Worm (Caenorhabditis elegans) whole organism, late embryonic: ENCODE data around the gene F52G3.1.

Source experiments
- C08G9.2 ChIP-seq: sonication (generic microtip); optimal IDR thresholded peaks from 2 replicates; lab custom pipeline; 2016; ENCODE audit warnings: mild to moderate bottlenecking, missing genetic modification characterization, moderate library complexity, missing compliant biosample characterization
- C38D4.7 ChIP-seq: fragments of 200-800 bp; sonication (Bioruptor generic); optimal IDR thresholded peaks from 2 replicates; lab custom pipeline; 2018; ENCODE audit warnings: mild to moderate bottlenecking, missing genetic modification characterization, moderate library complexity, missing compliant biosample characterization
- Y22D7AL.16 ChIP-seq: sonication (generic microtip); optimal IDR thresholded peaks from 2 replicates; lab custom pipeline; 2016; ENCODE audit warnings: missing genetic modification characterization, missing compliant biosample characterization
- ama-1 ChIP-seq: fragments of 150-350 bp; optimal IDR thresholded peaks from 2 replicates; lab custom pipeline; 2014
- dve-1 ChIP-seq: sonication (generic microtip); optimal IDR thresholded peaks from 2 replicates; lab custom pipeline; 2017; ENCODE audit warnings: antibody characterized with exemption, mild to moderate bottlenecking, missing genetic modification characterization, missing compliant biosample characterization
- fax-1 ChIP-seq: sonication (generic microtip); optimal IDR thresholded peaks from 2 replicates; lab custom pipeline; 2016; ENCODE audit warnings: missing genotype, missing genetic modification characterization, missing compliant biosample characterization
- fkh-10 ChIP-seq: fragments of 150-350 bp; optimal IDR thresholded peaks from 2 replicates; lab custom pipeline; 2014; ENCODE audit warnings: missing biosample characterization, missing genetic modification reagents, missing genetic modification characterization
- nhr-11 ChIP-seq: fragments of 150-350 bp; optimal IDR thresholded peaks from 2 replicates; lab custom pipeline; 2014; ENCODE audit warnings: missing biosample characterization, missing genetic modification characterization
- pag-3 ChIP-seq: sonication (generic microtip); optimal IDR thresholded peaks from 2 replicates; lab custom pipeline; 2016; ENCODE audit warnings: missing compliant biosample characterization, missing genetic modification characterization, borderline replicate concordance
- pha-2 ChIP-seq: sonication (generic microtip); optimal IDR thresholded peaks from 2 replicates; lab custom pipeline; 2017; ENCODE audit warnings: mild to moderate bottlenecking, missing genetic modification characterization, missing compliant biosample characterization
- unc-55 ChIP-seq: sonication (generic microtip); optimal IDR thresholded peaks from 2 replicates; lab custom pipeline; 2017; ENCODE audit warnings: missing biosample characterization, missing genetic modification reagents, missing genetic modification characterization
- unc-86 ChIP-seq: sonication (generic microtip); optimal IDR thresholded peaks from 2 replicates; lab custom pipeline; 2016; ENCODE audit warnings: missing genetic modification characterization, missing compliant biosample characterization
- zip-5 ChIP-seq: sonication (generic microtip); optimal IDR thresholded peaks from 2 replicates; lab custom pipeline; 2016; ENCODE audit warnings: missing genetic modification characterization, missing compliant biosample characterization

DNA sequence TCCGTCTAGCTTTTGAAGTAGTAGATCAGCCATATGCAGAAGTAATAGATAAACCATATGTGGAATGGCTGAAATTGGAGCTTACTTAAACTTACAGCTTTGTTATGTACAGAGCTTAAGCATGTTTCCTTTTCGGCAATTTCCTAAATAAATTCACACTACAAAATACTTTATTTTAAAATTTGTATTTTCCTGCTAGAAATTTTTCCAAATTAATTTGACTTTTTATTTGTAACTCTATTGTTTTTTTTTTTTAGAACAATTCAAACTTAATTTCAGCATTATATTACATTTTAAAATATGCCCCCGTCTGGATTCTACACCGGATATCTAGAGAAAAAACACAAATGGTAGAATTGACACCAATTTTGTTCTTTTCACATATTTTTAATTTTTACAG, 49.5 kb downstream of the F52G3.1 start, which contains the start of gene F35B3.3:
- TF ChIP-seq ama-1 (lab: Kevin White, UChicago), result no peak
- TF ChIP-seq pha-2 (tag; lab: Kevin White, UChicago), result no peak
- no peak for TF ChIP-seq Y22D7AL.16
- no peak for TF ChIP-seq unc-86
- TF ChIP-seq C08G9.2, result no peak
- TF ChIP-seq nhr-11, result no peak
- no peak for TF ChIP-seq fax-1 (tag; lab: Kevin White, UChicago)
- TF ChIP-seq dve-1 (tag; lab: Kevin White, UChicago), result no peak
- TF ChIP-seq fkh-10 (GFP tag; lab: Kevin White, UChicago), result no peak
- TF ChIP-seq C38D4.7 (GFP tag; lab: Kevin White, UChicago), result no peak
- no peak for TF ChIP-seq unc-55
- TF ChIP-seq zip-5, result no peak
- TF ChIP-seq pag-3 (tag; lab: Kevin White, UChicago), result no peak
